Fruit fly (Drosophila melanogaster) whole organism, embryonic: ENCODE results near the gene CG5521.

Experiments used
- BEAF-32 ChIP-seq: fragments of 200-800 bp; sonication (Bioruptor generic); optimal IDR thresholded peaks from 3 replicates; lab custom pipeline; 2017; ENCODE audit warnings: missing biosample characterization, missing genetic modification characterization, mild to moderate bottlenecking, moderate library complexity, missing genetic modification reagents
- BtbVII ChIP-seq: fragments of 200-800 bp; sonication (Bioruptor generic); optimal IDR thresholded peaks from 3 replicates; lab custom pipeline; 2017; ENCODE audit warnings: missing biosample characterization, mild to moderate bottlenecking, missing genetic modification characterization
- CG10147 ChIP-seq: fragments of 200-800 bp; sonication (Bioruptor generic); optimal IDR thresholded peaks from 2 replicates; lab custom pipeline; 2019; ENCODE audit warnings: missing biosample characterization, mild to moderate bottlenecking, missing genetic modification characterization, moderate library complexity
- CG10431 ChIP-seq: fragments of 200-800 bp; sonication (Bioruptor generic); optimal IDR thresholded peaks from 3 replicates; lab custom pipeline; 2018; ENCODE audit warnings: missing biosample characterization, mild to moderate bottlenecking, missing genetic modification characterization
- CG11696 ChIP-seq: fragments of 200-800 bp; sonication (Bioruptor generic); IDR thresholded peaks from 2 replicates; pipeline ENCODE4 v1.3.6; 2022; ENCODE audit warnings: missing biosample characterization, missing genetic modification characterization
- CG12299 ChIP-seq: fragments of 200-800 bp; sonication (Bioruptor generic); optimal IDR thresholded peaks from 2 replicates; lab custom pipeline; 2018; ENCODE audit warnings: missing biosample characterization, mild to moderate bottlenecking, missing genetic modification characterization
- CG13287 ChIP-seq: fragments of 200-800 bp; sonication (Bioruptor generic); IDR thresholded peaks from 2 replicates; pipeline ENCODE4 v1.3.6; 2022; ENCODE audit warnings: missing biosample characterization, missing genetic modification characterization; ENCODE audit not compliant: partially characterized antibody
- CG14710 ChIP-seq: fragments of 200-800 bp; sonication (Bioruptor generic); optimal IDR thresholded peaks from 3 replicates; lab custom pipeline; 2019; ENCODE audit warnings: missing biosample characterization, mild to moderate bottlenecking, missing genetic modification characterization, moderate library complexity
- CG15479 ChIP-seq: fragments of 200-800 bp; sonication (Bioruptor generic); optimal IDR thresholded peaks from 3 replicates; lab custom pipeline; 2019; ENCODE audit warnings: missing biosample characterization, mild to moderate bottlenecking, missing genetic modification characterization, moderate library complexity
- CG17361 ChIP-seq: fragments of 200-800 bp; sonication (Bioruptor generic); IDR thresholded peaks from 3 replicates; pipeline ENCODE4 v1.3.6; 2022; ENCODE audit warnings: missing biosample characterization, missing genetic modification characterization
- CG30020 ChIP-seq: fragments of 200-800 bp; optimal IDR thresholded peaks from 2 replicates; lab custom pipeline; 2019; ENCODE audit warnings: missing biosample characterization, mild to moderate bottlenecking, missing genetic modification characterization, moderate library complexity
- CG34224 ChIP-seq: fragments of 200-800 bp; sonication (Bioruptor generic); IDR thresholded peaks from 3 replicates; pipeline ENCODE4 v1.3.6; 2022; ENCODE audit warnings: missing biosample characterization, missing genetic modification characterization; ENCODE audit not compliant: partially characterized antibody
- CG42726 ChIP-seq: fragments of 200-800 bp; sonication (Bioruptor generic); IDR thresholded peaks from 2 replicates; pipeline ENCODE4 v1.3.6; 2022; ENCODE audit warnings: missing biosample characterization, missing genetic modification characterization; ENCODE audit not compliant: partially characterized antibody
- CG4424 ChIP-seq: fragments of 200-800 bp; sonication (Bioruptor generic); optimal IDR thresholded peaks from 3 replicates; lab custom pipeline; 2016; ENCODE audit warnings: missing biosample characterization, missing genetic modification characterization
- CG6854 ChIP-seq: fragments of 200-800 bp; sonication (Bioruptor generic); optimal IDR thresholded peaks from 3 replicates; lab custom pipeline; 2017; ENCODE audit warnings: missing biosample characterization, mild to moderate bottlenecking, missing genetic modification characterization
- CG7556 ChIP-seq: fragments of 200-800 bp; sonication (Bioruptor generic); optimal IDR thresholded peaks from 2 replicates; lab custom pipeline; 2017; ENCODE audit warnings: missing biosample characterization, mild to moderate bottlenecking, missing genetic modification characterization
- CG7928 ChIP-seq: fragments of 200-800 bp; sonication (Bioruptor generic); optimal IDR thresholded peaks from 2 replicates; lab custom pipeline; 2017; ENCODE audit warnings: missing biosample characterization, mild to moderate bottlenecking, missing genetic modification characterization
- CG7963 ChIP-seq: fragments of 200-800 bp; sonication (Bioruptor generic); IDR thresholded peaks from 3 replicates; pipeline ENCODE4 v1.3.6; 2022; ENCODE audit warnings: missing biosample characterization, missing genetic modification characterization; ENCODE audit not compliant: partially characterized antibody
- CG8388 ChIP-seq: fragments of 200-800 bp; sonication (Bioruptor generic); optimal IDR thresholded peaks from 2 replicates; lab custom pipeline; 2019; ENCODE audit warnings: missing biosample characterization, mild to moderate bottlenecking, missing genetic modification characterization, moderate library complexity
- CG9609 ChIP-seq: fragments of 200-800 bp; sonication (Bioruptor generic); optimal IDR thresholded peaks from 3 replicates; lab custom pipeline; 2016; ENCODE audit warnings: missing biosample characterization, missing genetic modification characterization
- Eip74EF ChIP-seq, 2 experiments: fragments of 200-800 bp in 1 of 2; fragments of >200 bp in 1 of 2; sonication (Bioruptor generic) in 1 of 2; optimal IDR thresholded peaks; 2 replicates each; lab custom pipeline; 2017 to 2019; ENCODE audit warnings: missing biosample characterization in 2 of 2, missing genetic modification characterization in 2 of 2, mild to moderate bottlenecking in 1 of 2, moderate library complexity in 1 of 2
- Fer1 ChIP-seq: fragments of 200-800 bp; sonication (Bioruptor generic); optimal IDR thresholded peaks from 2 replicates; lab custom pipeline; 2017; ENCODE audit warnings: missing biosample characterization, mild to moderate bottlenecking, missing genetic modification characterization
- GATAe ChIP-seq: fragments of 200-800 bp; sonication (Bioruptor generic); conservative IDR thresholded peaks from 2 replicates; pipeline ENCODE4 v1.3.6; 2022; ENCODE audit warnings: missing biosample characterization, missing genetic modification characterization
- Gug ChIP-seq: fragments of 200-800 bp; sonication (Bioruptor generic); IDR thresholded peaks from 4 replicates; pipeline ENCODE4 v1.3.6; 2022; ENCODE audit warnings: missing biosample characterization, missing genetic modification characterization
- HmgD ChIP-seq: fragments of 200-800 bp; sonication (Bioruptor generic); optimal IDR thresholded peaks from 3 replicates; lab custom pipeline; 2016; ENCODE audit warnings: missing biosample characterization, missing genetic modification characterization
- Lhr ChIP-seq: fragments of 200-800 bp; sonication (Bioruptor generic); optimal IDR thresholded peaks from 3 replicates; lab custom pipeline; 2017; ENCODE audit warnings: mild to moderate bottlenecking, missing biosample characterization, missing genetic modification reagents, missing genetic modification characterization
- Ravus ChIP-seq: fragments of 200-800 bp; sonication (Bioruptor generic); IDR thresholded peaks from 2 replicates; pipeline ENCODE4 v1.3.6; 2022; ENCODE audit warnings: missing biosample characterization, missing genetic modification characterization
- Side ChIP-seq: fragments of 200-800 bp; sonication (Bioruptor generic); optimal IDR thresholded peaks from 2 replicates; lab custom pipeline; 2016; ENCODE audit warnings: missing biosample characterization, missing genetic modification characterization
- Stat92E ChIP-seq, 3 experiments: fragments of >200 bp in 2 of 3; fragments of 200-800 bp in 1 of 3; sonication (Bioruptor generic) in 1 of 3; optimal IDR thresholded peaks; 2 replicates each; lab custom pipeline; 2017 to 2019; ENCODE audit warnings: missing biosample characterization in 3 of 3, missing genetic modification characterization in 3 of 3, mild to moderate bottlenecking in 1 of 3, moderate library complexity in 1 of 3
- Trl ChIP-seq, 3 experiments: fragments of >200 bp in 2 of 3; fragments of 200-800 bp in 1 of 3; sonication (Bioruptor generic) in 1 of 3; optimal IDR thresholded peaks; 2 replicates in 1 of 3; 3 replicates in 2 of 3; lab custom pipeline; 2016 to 2017; ENCODE audit warnings: missing biosample characterization in 1 of 3, missing genetic modification characterization in 1 of 3
- Vsx1 ChIP-seq: fragments of 200-800 bp; sonication (Bioruptor generic); optimal IDR thresholded peaks from 2 replicates; lab custom pipeline; 2017; ENCODE audit warnings: missing biosample characterization, mild to moderate bottlenecking, missing genetic modification characterization, missing genetic modification reagents
- bbx ChIP-seq: fragments of 200-800 bp; sonication (Bioruptor generic); IDR thresholded peaks from 2 replicates; pipeline ENCODE4 v1.3.6; 2022; ENCODE audit warnings: missing biosample characterization, missing genetic modification characterization; ENCODE audit not compliant: partially characterized antibody
- br ChIP-seq: fragments of >200 bp; optimal IDR thresholded peaks from 2 replicates; lab custom pipeline; 2017
- cato ChIP-seq: fragments of 200-800 bp; sonication (Bioruptor generic); optimal IDR thresholded peaks from 2 replicates; lab custom pipeline; 2016; ENCODE audit warnings: missing biosample characterization, missing genetic modification characterization, borderline replicate concordance
- exex ChIP-seq: fragments of 200-800 bp; sonication (Bioruptor generic); optimal IDR thresholded peaks from 4 replicates; lab custom pipeline; 2018; ENCODE audit warnings: missing biosample characterization, mild to moderate bottlenecking, missing genetic modification characterization, moderate library complexity
- fd96Cb ChIP-seq: fragments of 200-800 bp; sonication (Bioruptor generic); optimal IDR thresholded peaks from 2 replicates; lab custom pipeline; 2018; ENCODE audit warnings: missing biosample characterization, mild to moderate bottlenecking, missing genetic modification characterization, moderate library complexity
- gro ChIP-seq: fragments of 200-800 bp; sonication (Bioruptor generic); optimal IDR thresholded peaks from 2 replicates; lab custom pipeline; 2016; ENCODE audit warnings: missing biosample characterization, missing genetic modification characterization
- insv ChIP-seq, 2 experiments: fragments of 200-800 bp; sonication (Bioruptor generic); optimal IDR thresholded peaks; 3 replicates each; lab custom pipeline; 2016 to 2018; ENCODE audit warnings: missing biosample characterization in 2 of 2, missing genetic modification characterization in 2 of 2
- inv ChIP-seq: fragments of 200-800 bp; sonication (Bioruptor generic); IDR thresholded peaks from 2 replicates; pipeline ENCODE4 v1.3.6; 2022; ENCODE audit warnings: missing biosample characterization, missing genetic modification characterization; ENCODE audit not compliant: partially characterized antibody
- pros ChIP-seq: fragments of 200-800 bp; sonication (Bioruptor generic); optimal IDR thresholded peaks from 3 replicates; lab custom pipeline; 2019; ENCODE audit warnings: missing biosample characterization, mild to moderate bottlenecking, missing genetic modification characterization, moderate library complexity
- scrt ChIP-seq: fragments of 200-800 bp; sonication (Bioruptor generic); optimal IDR thresholded peaks from 2 replicates; lab custom pipeline; 2018; ENCODE audit warnings: missing biosample characterization, mild to moderate bottlenecking, missing genetic modification characterization, moderate library complexity
- sob ChIP-seq: fragments of 200-800 bp; sonication (Bioruptor generic); IDR thresholded peaks from 2 replicates; pipeline ENCODE4 v1.3.6; 2022; ENCODE audit warnings: missing biosample characterization, missing genetic modification characterization
- stc ChIP-seq: fragments of 200-800 bp; sonication (Bioruptor generic); IDR thresholded peaks from 2 replicates; pipeline ENCODE4 v1.3.6; 2022; ENCODE audit warnings: missing biosample characterization, missing genetic modification characterization
- trem ChIP-seq: fragments of 200-800 bp; optimal IDR thresholded peaks from 3 replicates; lab custom pipeline; 2019; ENCODE audit warnings: missing biosample characterization, mild to moderate bottlenecking, missing genetic modification characterization, moderate library complexity
- vvl ChIP-seq: fragments of 200-800 bp; sonication (Bioruptor generic); IDR thresholded peaks from 2 replicates; pipeline ENCODE4 v1.3.6; 2022; ENCODE audit warnings: missing biosample characterization, missing genetic modification characterization

The CG5521 gene

DNA sequence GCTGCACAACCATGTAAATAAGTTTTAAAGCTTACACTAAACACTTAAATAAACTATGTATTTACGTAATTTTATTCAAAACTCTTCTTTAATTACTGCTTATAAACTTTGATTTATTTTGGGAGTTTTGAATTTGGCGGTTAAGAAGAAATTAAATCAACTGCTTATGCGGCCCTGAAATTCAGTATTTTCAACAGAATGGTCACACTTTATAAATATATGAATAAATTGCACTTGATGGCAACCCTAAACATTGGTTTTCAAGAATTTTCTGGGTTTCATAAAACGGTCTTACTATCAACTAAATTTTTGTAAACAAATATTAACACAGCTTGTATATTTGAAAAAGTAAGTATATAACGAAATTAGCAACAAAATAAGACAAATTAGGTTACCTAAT, 21.5 kb upstream of the CG5521 start, which contains the start of gene CG14252 (continued):
- TF ChIP-seq CG7928 (GFP tag; lab: Kevin White, UChicago) (peak; percentile 97), CG14710 (tag; lab: Kevin White, UChicago) (peak; percentile 75), insv (GFP tag; optimal IDR thresholded peaks at IDR 0.05; lab: Kevin White, UChicago) (peak in 1 of 2 experiments; percentile 6), cato (GFP tag; lab: Kevin White, UChicago) (no peak), exex (tag; lab: Kevin White, UChicago) (peak; percentile 50), CG8388 (no peak), vvl (GFP tag; lab: Robert Waterston, UW) (peak; percentile 89)

DNA sequence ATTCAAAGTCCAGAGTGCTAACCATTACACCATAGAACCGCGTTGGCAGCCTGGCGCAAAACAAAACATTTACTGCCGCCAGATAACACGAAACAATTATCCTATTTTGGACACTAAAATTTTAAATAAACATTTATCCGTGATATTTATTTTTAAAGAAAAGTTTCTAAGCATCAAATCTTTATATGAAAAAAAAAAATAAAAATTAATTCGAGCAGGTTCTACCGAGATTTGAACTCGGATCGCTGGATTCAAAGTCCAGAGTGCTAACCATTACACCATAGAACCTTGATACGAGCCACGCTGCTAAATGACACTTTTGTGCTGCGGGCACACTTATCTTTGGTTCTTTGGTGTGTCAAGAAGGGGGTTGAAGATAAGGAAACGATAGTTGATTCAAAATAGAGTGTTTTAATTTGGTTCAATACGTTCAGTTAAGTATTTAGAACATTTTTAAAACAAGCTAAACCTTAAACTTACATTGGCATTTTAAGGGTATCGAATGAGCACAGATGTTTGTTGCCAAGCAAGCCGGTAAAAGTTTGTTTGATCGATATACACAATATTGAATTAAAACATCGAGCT, 19.3 kb upstream of the CG5521 start, which contains the start of gene Spag1:
Gene Spag1, plus strand, starts transcription at position 535 of the 585 bp plus-strand sequence.
- TF ChIP-seq trem (tag; lab: Kevin White, UChicago) (peak; percentile 15), Eip74EF (GFP tag; optimal IDR thresholded peaks at IDR 0.05; lab: Kevin White, UChicago) (peak in 1 of 2 experiments; percentile 72), CG11696 (GFP tag; lab: Robert Waterston, UW) (no peak), gro (GFP tag; lab: Kevin White, UChicago) (peak; percentile 1), GATAe (GFP tag; lab: Robert Waterston, UW) (no peak), Lhr (GFP tag; lab: Kevin White, UChicago) (no peak), scrt (GFP tag; lab: Kevin White, UChicago) (peak; percentile 13), CG42726 (GFP tag; lab: Robert Waterston, UW) (peak; percentile 85; the same call in 1 of the 2 replicates), br (lab: Kevin White, UChicago) (no peak), Ravus (GFP tag; lab: Robert Waterston, UW) (no peak), BtbVII (GFP tag; lab: Kevin White, UChicago) (peak; percentile 24), CG34224 (peak; percentile 82), CG30020 (tag; lab: Kevin White, UChicago) (no peak), CG13287 (GFP tag; lab: Robert Waterston, UW) (peak; percentile 67), exex (tag; lab: Kevin White, UChicago) (peak; percentile 61), fd96Cb (no peak), Gug (GFP tag; lab: Robert Waterston, UW) (no peak), Stat92E (GFP tag; optimal IDR thresholded peaks at IDR 0.05; lab: Kevin White, UChicago) (peak in 1 of 3 experiments; percentile 83), CG12299 (tag; lab: Kevin White, UChicago) (no peak), CG6854 (GFP tag; lab: Kevin White, UChicago) (peak; percentile 43), CG7963 (GFP tag; lab: Robert Waterston, UW) (peak; percentile 68; the same call in 2 of the 3 replicates), sob (GFP tag; lab: Robert Waterston, UW) (no peak; the same call in 1 of the 2 replicates), insv (GFP tag; optimal IDR thresholded peaks at IDR 0.05; lab: Kevin White, UChicago) (no peak), CG10431 (GFP tag; lab: Kevin White, UChicago) (no peak), inv (peak; percentile 35; the same call in 1 of the 2 replicates), Vsx1 (peak; percentile 9), CG9609 (GFP tag; lab: Kevin White, UChicago) (no peak), stc (GFP tag; lab: Robert Waterston, UW) (peak; percentile 7; the same call in 1 of the 2 replicates), CG17361 (no peak), CG15479 (GFP tag; lab: Kevin White, UChicago) (no peak), CG4424 (GFP tag; lab: Kevin White, UChicago) (no peak), Side (GFP tag; lab: Kevin White, UChicago) (no peak), pros (GFP tag; lab: Kevin White, UChicago) (peak; percentile 71), CG7556 (GFP tag; lab: Kevin White, UChicago) (peak; percentile 24), bbx (peak; percentile 88), HmgD (GFP tag; lab: Kevin White, UChicago) (no peak), CG10147 (GFP tag; lab: Kevin White, UChicago) (peak; percentile 8), Fer1 (GFP tag; lab: Kevin White, UChicago) (peak; percentile 66), BEAF-32 (GFP tag; lab: Kevin White, UChicago) (no peak), Trl (optimal IDR thresholded peaks at IDR 0.05; lab: Kevin White, UChicago) (no peak), Trl (GFP tag; optimal IDR thresholded peaks at IDR 0.05; lab: Kevin White, UChicago) (no peak)
